Fruit fly (Drosophila melanogaster) whole organism, adult: Measurements from ENCODE around the gene TwdlX.

ENCODE experiments used
- CG12768 ChIP-seq: fragments of 200-800 bp; sonication (Bioruptor generic); optimal IDR thresholded peaks from 2 replicates; lab custom pipeline; 2017; ENCODE audit warnings: missing biosample characterization, missing genetic modification characterization, mild to moderate bottlenecking, moderate library complexity, missing genetic modification reagents
- CG7101 ChIP-seq: fragments of 200-800 bp; sonication (Bioruptor generic); optimal IDR thresholded peaks from 2 replicates; lab custom pipeline; 2018; ENCODE audit warnings: missing biosample characterization, mild to moderate bottlenecking, missing genetic modification characterization, moderate library complexity
- Clk ChIP-seq: fragments of 200-800 bp; sonication (Bioruptor generic); optimal IDR thresholded peaks from 2 replicates; lab custom pipeline; 2017; ENCODE audit warnings: missing biosample characterization, missing genetic modification characterization
- Crg-1 ChIP-seq: fragments of 200-800 bp; sonication (Bioruptor generic); optimal IDR thresholded peaks from 2 replicates; lab custom pipeline; 2016; ENCODE audit warnings: missing biosample characterization, missing genetic modification characterization
- cic ChIP-seq: fragments of 200-800 bp; sonication (Bioruptor generic); optimal IDR thresholded peaks from 2 replicates; lab custom pipeline; 2017; ENCODE audit warnings: missing biosample characterization, mild to moderate bottlenecking, missing genetic modification characterization, moderate library complexity
- cnc ChIP-seq, 2 experiments: fragments of >200 bp; optimal IDR thresholded peaks; 2 replicates each; lab custom pipeline; 2017
- kay ChIP-seq: fragments of 200-800 bp; sonication (Bioruptor generic); peaks from one replicate; lab custom pipeline; 2016; ENCODE audit warnings: missing biosample characterization, missing genetic modification characterization, borderline replicate concordance
- ovo ChIP-seq: fragments of 200-800 bp; sonication (Bioruptor generic); optimal IDR thresholded peaks from 2 replicates; lab custom pipeline; 2016; ENCODE audit warnings: missing biosample characterization, missing genetic modification characterization

DNA sequence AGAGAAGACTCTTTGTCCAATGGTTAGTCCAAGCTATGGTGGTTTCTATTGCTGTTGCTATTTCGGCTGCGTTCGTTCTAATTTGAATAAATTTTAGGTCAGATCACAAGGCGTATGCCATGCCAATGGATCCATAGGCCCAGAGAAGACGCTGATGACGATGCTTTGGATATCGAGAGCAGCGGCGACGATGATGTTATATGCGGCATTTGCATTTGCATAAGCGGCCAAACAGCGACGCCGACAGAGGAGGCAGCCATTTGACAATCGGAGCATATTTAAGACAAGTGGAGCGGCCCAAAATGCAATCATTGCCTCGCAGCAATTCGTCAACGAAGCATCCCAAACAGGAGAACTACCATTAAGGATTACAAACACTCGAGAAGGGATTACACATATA lies 3.8 kb downstream of the TwdlX start, which contains the start of gene TwdlY:
- TF ChIP-seq cic: no peak
- no peak for TF ChIP-seq Clk (GFP tag; lab: Kevin White, UChicago)
- TF ChIP-seq ovo (GFP tag; lab: Kevin White, UChicago): no peak
- no peak for TF ChIP-seq cnc (optimal IDR thresholded peaks at IDR 0.05; lab: Kevin White, UChicago)
- no peak for TF ChIP-seq kay (GFP tag; lab: Kevin White, UChicago)
- no peak for TF ChIP-seq Crg-1 (GFP tag; lab: Kevin White, UChicago)
- no peak for TF ChIP-seq CG7101 (tag; lab: Kevin White, UChicago)
- TF ChIP-seq CG12768 (GFP tag; lab: Kevin White, UChicago): no peak
